Fruit fly (Drosophila melanogaster) whole organism, embryonic: ENCODE results near the gene CG13313.

Experiments
- Adf1 ChIP-seq: fragments of 200-800 bp; sonication (Bioruptor generic); IDR thresholded peaks from 2 replicates; pipeline ENCODE4 v1.3.6; 2022; ENCODE audit warnings: missing biosample characterization, missing genetic modification characterization
- Atf-2 ChIP-seq: fragments of 200-800 bp; sonication (Bioruptor generic); optimal IDR thresholded peaks from 2 replicates; lab custom pipeline; 2016; ENCODE audit warnings: missing biosample characterization, missing genetic modification characterization
- Awh ChIP-seq: fragments of 200-800 bp; sonication (Bioruptor generic); IDR thresholded peaks from 2 replicates; pipeline ENCODE4, ENCODE4 v1.3.6; 2022; ENCODE audit warnings: missing biosample characterization, missing genetic modification characterization
- CG10543 ChIP-seq: fragments of 200-800 bp; sonication (Bioruptor generic); optimal IDR thresholded peaks from 3 replicates; lab custom pipeline; 2017; ENCODE audit warnings: missing biosample characterization, mild to moderate bottlenecking, missing genetic modification characterization, moderate library complexity
- CG11456 ChIP-seq: fragments of 200-800 bp; sonication (Bioruptor generic); IDR thresholded peaks from 3 replicates; pipeline ENCODE4 v1.3.6; 2022; ENCODE audit warnings: missing biosample characterization, missing genetic modification characterization
- CG12769 ChIP-seq: fragments of 200-800 bp; sonication (Bioruptor generic); optimal IDR thresholded peaks from 2 replicates; lab custom pipeline; 2019; ENCODE audit warnings: missing biosample characterization, mild to moderate bottlenecking, missing genetic modification characterization, moderate library complexity
- CG14667 ChIP-seq: fragments of 200-800 bp; sonication (Bioruptor generic); IDR thresholded peaks from 2 replicates; pipeline ENCODE4 v1.3.6; 2022; ENCODE audit warnings: missing biosample characterization, missing genetic modification characterization
- CG16863 ChIP-seq: fragments of 200-800 bp; sonication (Bioruptor generic); optimal IDR thresholded peaks from 3 replicates; lab custom pipeline; 2016; ENCODE audit warnings: missing biosample characterization, missing genetic modification characterization
- CG17361 ChIP-seq: fragments of 200-800 bp; sonication (Bioruptor generic); IDR thresholded peaks from 3 replicates; pipeline ENCODE4 v1.3.6; 2022; ENCODE audit warnings: missing biosample characterization, missing genetic modification characterization
- CG2129 ChIP-seq: fragments of 200-800 bp; sonication (Bioruptor generic); IDR thresholded peaks from 2 replicates; pipeline ENCODE4 v1.3.6; 2022; ENCODE audit warnings: missing biosample characterization, missing genetic modification characterization; ENCODE audit not compliant: partially characterized antibody
- CG30431 ChIP-seq: fragments of 200-800 bp; sonication (Bioruptor generic); optimal IDR thresholded peaks from 2 replicates; lab custom pipeline; 2017; ENCODE audit warnings: missing biosample characterization, missing genetic modification characterization
- CG3163 ChIP-seq: fragments of 200-800 bp; sonication (Bioruptor generic); optimal IDR thresholded peaks from 3 replicates; lab custom pipeline; 2016; ENCODE audit warnings: missing biosample characterization, missing genetic modification characterization
- CG3281 ChIP-seq: fragments of 200-800 bp; sonication (Bioruptor generic); optimal IDR thresholded peaks from 3 replicates; lab custom pipeline; 2017; ENCODE audit warnings: missing biosample characterization, mild to moderate bottlenecking, missing genetic modification characterization
- CG5953 ChIP-seq: fragments of 200-800 bp; sonication (Bioruptor generic); IDR thresholded peaks from 2 replicates; pipeline ENCODE4 v1.3.6; 2022; ENCODE audit warnings: missing biosample characterization, missing genetic modification characterization
- CG6791 ChIP-seq: fragments of 200-800 bp; sonication (Bioruptor generic); IDR thresholded peaks from 3 replicates; pipeline ENCODE4 v1.3.6; 2022; ENCODE audit warnings: missing biosample characterization, missing genetic modification characterization; ENCODE audit not compliant: partially characterized antibody
- CG7928 ChIP-seq: fragments of 200-800 bp; sonication (Bioruptor generic); optimal IDR thresholded peaks from 2 replicates; lab custom pipeline; 2017; ENCODE audit warnings: missing biosample characterization, mild to moderate bottlenecking, missing genetic modification characterization
- Camta ChIP-seq: fragments of 200-800 bp; sonication (Bioruptor generic); optimal IDR thresholded peaks from 2 replicates; lab custom pipeline; 2016; ENCODE audit warnings: missing biosample characterization, missing genetic modification characterization
- CkIIα-i1 ChIP-seq: fragments of 200-800 bp; sonication (Bioruptor generic); IDR thresholded peaks from 2 replicates; pipeline ENCODE4 v1.3.6; 2022; ENCODE audit warnings: missing biosample characterization, missing genetic modification characterization
- Dip2 ChIP-seq: fragments of 200-800 bp; sonication (Bioruptor generic); IDR thresholded peaks from 2 replicates; pipeline ENCODE4 v1.3.6; 2022; ENCODE audit warnings: missing biosample characterization, missing genetic modification characterization
- Dref ChIP-seq: fragments of 200-800 bp; sonication (Bioruptor generic); IDR thresholded peaks from 2 replicates; pipeline ENCODE4 v1.3.6; 2022; ENCODE audit warnings: missing biosample characterization, missing genetic modification characterization
- Fer3 ChIP-seq: fragments of 200-800 bp; sonication (Bioruptor generic); optimal IDR thresholded peaks from 2 replicates; lab custom pipeline; 2018; ENCODE audit warnings: missing biosample characterization, mild to moderate bottlenecking, missing genetic modification characterization, moderate library complexity
- Hr51 ChIP-seq, 2 experiments: fragments of 200-800 bp; sonication (Bioruptor generic); optimal IDR thresholded peaks; 2 replicates in 1 of 2; 3 replicates in 1 of 2; lab custom pipeline; 2016 to 2018; ENCODE audit warnings: missing biosample characterization in 2 of 2, missing genetic modification characterization in 2 of 2, mild to moderate bottlenecking in 1 of 2, moderate library complexity in 1 of 2
- Jarid2 ChIP-seq: fragments of 200-800 bp; sonication (Bioruptor generic); optimal IDR thresholded peaks from 3 replicates; lab custom pipeline; 2017; ENCODE audit warnings: mild to moderate bottlenecking, missing biosample characterization, missing genetic modification reagents, missing genetic modification characterization
- MTF-1 ChIP-seq: fragments of 200-800 bp; sonication (Bioruptor generic); optimal IDR thresholded peaks from 2 replicates; lab custom pipeline; 2018; ENCODE audit warnings: missing biosample characterization, mild to moderate bottlenecking, missing genetic modification characterization, borderline replicate concordance
- Nf-YA ChIP-seq: fragments of 200-800 bp; sonication (Bioruptor generic); IDR thresholded peaks from 2 replicates; pipeline ENCODE4 v1.3.6; 2022; ENCODE audit warnings: missing biosample characterization, missing genetic modification characterization
- Oli ChIP-seq: fragments of 200-800 bp; sonication (Bioruptor generic); optimal IDR thresholded peaks from 2 replicates; lab custom pipeline; 2018; ENCODE audit warnings: missing biosample characterization, mild to moderate bottlenecking, missing genetic modification characterization, moderate library complexity
- Usf ChIP-seq: fragments of 200-800 bp; sonication (Bioruptor generic); optimal IDR thresholded peaks from 2 replicates; lab custom pipeline; 2017; ENCODE audit warnings: missing genotype, missing biosample characterization, missing genetic modification characterization
- Xbp1 ChIP-seq: fragments of 200-800 bp; sonication (Bioruptor generic); optimal IDR thresholded peaks from 3 replicates; lab custom pipeline; 2016; ENCODE audit warnings: missing biosample characterization, mild to moderate bottlenecking, missing genetic modification characterization
- YL-1 ChIP-seq: fragments of 200-800 bp; sonication (Bioruptor generic); optimal IDR thresholded peaks from 3 replicates; lab custom pipeline; 2017; ENCODE audit warnings: missing biosample characterization, mild to moderate bottlenecking, missing genetic modification characterization
- ab ChIP-seq: fragments of 200-800 bp; sonication (Bioruptor generic); optimal IDR thresholded peaks from 2 replicates; lab custom pipeline; 2016; ENCODE audit warnings: missing biosample characterization, missing genetic modification characterization
- abd-A ChIP-seq: fragments of 200-800 bp; sonication (Bioruptor generic); optimal IDR thresholded peaks from 3 replicates; lab custom pipeline; 2019; ENCODE audit warnings: missing biosample characterization, mild to moderate bottlenecking, missing genetic modification characterization, moderate library complexity
- al ChIP-seq: fragments of 200-800 bp; sonication (Bioruptor generic); IDR thresholded peaks from 2 replicates; pipeline ENCODE4 v1.3.6; 2022; ENCODE audit warnings: missing biosample characterization, missing genetic modification characterization
- ara ChIP-seq: fragments of 200-800 bp; sonication (Bioruptor generic); IDR thresholded peaks from 2 replicates; pipeline ENCODE4 v1.3.6; 2022; ENCODE audit warnings: missing biosample characterization, missing genetic modification characterization
- cato ChIP-seq: fragments of 200-800 bp; sonication (Bioruptor generic); optimal IDR thresholded peaks from 2 replicates; lab custom pipeline; 2016; ENCODE audit warnings: missing biosample characterization, missing genetic modification characterization, borderline replicate concordance
- ci ChIP-seq: fragments of 200-800 bp; sonication (Bioruptor generic); IDR thresholded peaks from 3 replicates; pipeline ENCODE4 v1.3.6; 2022; ENCODE audit warnings: missing biosample characterization, missing genetic modification characterization
- cwo ChIP-seq: fragments of 200-800 bp; sonication (Bioruptor generic); optimal IDR thresholded peaks from 3 replicates; lab custom pipeline; 2017; ENCODE audit warnings: missing biosample characterization, missing genetic modification characterization, mild to moderate bottlenecking, moderate library complexity, missing genetic modification reagents
- en ChIP-seq: fragments of 200-800 bp; sonication (Bioruptor generic); optimal IDR thresholded peaks from 2 replicates; lab custom pipeline; 2016; ENCODE audit warnings: missing biosample characterization, missing genetic modification characterization
- fru ChIP-seq: fragments of >200 bp; optimal IDR thresholded peaks from 2 replicates; lab custom pipeline; 2017
- grau ChIP-seq: fragments of 200-800 bp; optimal IDR thresholded peaks from 3 replicates; lab custom pipeline; 2019; ENCODE audit warnings: missing biosample characterization, mild to moderate bottlenecking, missing genetic modification characterization, moderate library complexity
- hb ChIP-seq: fragments of 200-800 bp; sonication (Bioruptor generic); IDR thresholded peaks from 3 replicates; pipeline ENCODE4 v1.3.6; 2022; ENCODE audit warnings: missing biosample characterization, missing genetic modification characterization; ENCODE audit not compliant: partially characterized antibody
- hbn ChIP-seq: fragments of 200-800 bp; sonication (Bioruptor generic); IDR thresholded peaks from 2 replicates; pipeline ENCODE4 v1.3.6; 2022; ENCODE audit warnings: missing biosample characterization, missing genetic modification characterization; ENCODE audit not compliant: partially characterized antibody
- klu ChIP-seq: fragments of 200-800 bp; sonication (Bioruptor generic); IDR thresholded peaks from 2 replicates; pipeline ENCODE4 v1.3.6; 2022; ENCODE audit warnings: missing biosample characterization, missing genetic modification characterization
- knrl ChIP-seq: fragments of 200-800 bp; sonication (Bioruptor generic); IDR thresholded peaks from 3 replicates; pipeline ENCODE4 v1.3.6; 2022; ENCODE audit warnings: missing biosample characterization, missing genetic modification characterization; ENCODE audit not compliant: partially characterized antibody
- maf-S ChIP-seq: fragments of 200-800 bp; sonication (Bioruptor generic); optimal IDR thresholded peaks from 2 replicates; lab custom pipeline; 2016; ENCODE audit warnings: missing biosample characterization, missing genetic modification characterization
- nerfin-2 ChIP-seq: fragments of 200-800 bp; sonication (Bioruptor generic); IDR thresholded peaks from 2 replicates; pipeline ENCODE4 v1.3.6; 2022; ENCODE audit warnings: missing biosample characterization, missing genetic modification characterization; ENCODE audit not compliant: partially characterized antibody
- org-1 ChIP-seq: fragments of 200-800 bp; sonication (Bioruptor generic); optimal IDR thresholded peaks from 2 replicates; lab custom pipeline; 2017; ENCODE audit warnings: missing biosample characterization, missing genetic modification characterization
- phol ChIP-seq: fragments of 200-800 bp; sonication (Bioruptor generic); optimal IDR thresholded peaks from 3 replicates; lab custom pipeline; 2018; ENCODE audit warnings: missing biosample characterization, mild to moderate bottlenecking, missing genetic modification characterization, moderate library complexity
- slp2 ChIP-seq: fragments of 200-800 bp; sonication (Bioruptor generic); optimal IDR thresholded peaks from 2 replicates; lab custom pipeline; 2016; ENCODE audit warnings: missing biosample characterization, missing genetic modification characterization
- tna ChIP-seq: fragments of 200-800 bp; sonication (Bioruptor generic); IDR thresholded peaks from 2 replicates; pipeline ENCODE4 v1.3.6; 2022; ENCODE audit warnings: missing biosample characterization, missing genetic modification characterization; ENCODE audit not compliant: partially characterized antibody
- yki ChIP-seq: fragments of >200 bp; optimal IDR thresholded peaks from 3 replicates; lab custom pipeline; 2018
- zfh2 ChIP-seq: fragments of 200-800 bp; sonication (Bioruptor generic); optimal IDR thresholded peaks from 2 replicates; lab custom pipeline; 2016; ENCODE audit warnings: missing biosample characterization, missing genetic modification characterization

Gene CG13313

dm6 chr3L:8920710-8921109 lies 37.9 kb upstream of the CG13313 start (continued):
- peak; percentile 54; the same call in 1 of the 2 replicates for TF ChIP-seq klu
- no peak for TF ChIP-seq Nf-YA (GFP tag; lab: Robert Waterston, UW)
- no peak for TF ChIP-seq knrl (GFP tag; lab: Robert Waterston, UW)
- TF ChIP-seq CG7928 (GFP tag; lab: Kevin White, UChicago): peak; percentile 41
- peak; percentile 38 for TF ChIP-seq zfh2 (GFP tag; lab: Kevin White, UChicago)
- TF ChIP-seq Atf-2 (GFP tag; lab: Kevin White, UChicago): no peak
- TF ChIP-seq nerfin-2: no peak
- TF ChIP-seq Awh (GFP tag; lab: Robert Waterston, UW): peak; percentile 78
- no peak for TF ChIP-seq fru
- TF ChIP-seq Dref (GFP tag; lab: Robert Waterston, UW): no peak
- TF ChIP-seq abd-A: no peak
- no peak for TF ChIP-seq CG10543
- no peak for TF ChIP-seq Dip2 (GFP tag; lab: Robert Waterston, UW)
- TF ChIP-seq ci: peak; percentile 86
- no peak for TF ChIP-seq CG3163
- no peak for TF ChIP-seq en
- TF ChIP-seq CG30431 (GFP tag; lab: Kevin White, UChicago): no peak
- TF ChIP-seq Fer3 (tag; lab: Kevin White, UChicago): peak; percentile 64
- peak; percentile 67 for TF ChIP-seq grau (tag; lab: Kevin White, UChicago)
- no peak for TF ChIP-seq tna (GFP tag; lab: Robert Waterston, UW)
- peak; percentile 2 to 87 for TF ChIP-seq Hr51 (GFP tag; optimal IDR thresholded peaks at IDR 0.05; lab: Kevin White, UChicago)
- no peak for TF ChIP-seq CG2129 (GFP tag; lab: Robert Waterston, UW)
- TF ChIP-seq Usf (GFP tag; lab: Kevin White, UChicago): no peak
- no peak for TF ChIP-seq YL-1 (GFP tag; lab: Kevin White, UChicago)
- TF ChIP-seq cato (GFP tag; lab: Kevin White, UChicago): peak; percentile 32
- peak; percentile 54; the same call in 1 of the 2 replicates for TF ChIP-seq ara (GFP tag; lab: Robert Waterston, UW)
- TF ChIP-seq CG17361: peak; percentile 57; the same call in 2 of the 3 replicates
- no peak for TF ChIP-seq Adf1 (GFP tag; lab: Robert Waterston, UW)
- peak; percentile 63 for TF ChIP-seq cwo (GFP tag; lab: Kevin White, UChicago)
- TF ChIP-seq Camta (GFP tag; lab: Kevin White, UChicago): peak; percentile 66
- peak; percentile 68; the same call in 1 of the 3 replicates for TF ChIP-seq CG11456 (GFP tag; lab: Robert Waterston, UW)
- TF ChIP-seq MTF-1 (GFP tag; lab: Kevin White, UChicago): peak; percentile 4
- TF ChIP-seq CG14667 (GFP tag; lab: Robert Waterston, UW): peak; percentile 54
- no peak for TF ChIP-seq CkIIα-i1 (GFP tag; lab: Robert Waterston, UW)
- peak; percentile 0 for TF ChIP-seq maf-S
- peak; percentile 84 for TF ChIP-seq CG12769 (tag; lab: Kevin White, UChicago)
- TF ChIP-seq Jarid2 (GFP tag; lab: Kevin White, UChicago): no peak
- peak; percentile 64 for TF ChIP-seq al (GFP tag; lab: Robert Waterston, UW)
- 0 out of 2 replicates have a peak, but pooled peaks have one; percentile 26 for TF ChIP-seq CG5953
- no peak for TF ChIP-seq hbn
- TF ChIP-seq yki (lab: Kevin White, UChicago): no peak
- no peak for TF ChIP-seq ab (GFP tag; lab: Kevin White, UChicago)
- TF ChIP-seq phol (tag; lab: Kevin White, UChicago): peak; percentile 68
- TF ChIP-seq CG3281: peak; percentile 66
- TF ChIP-seq CG6791 (GFP tag; lab: Robert Waterston, UW): no peak
- no peak for TF ChIP-seq hb (GFP tag; lab: Robert Waterston, UW)
- TF ChIP-seq CG16863 (GFP tag; lab: Kevin White, UChicago): peak; percentile 64
- peak; percentile 73 for TF ChIP-seq Xbp1 (GFP tag; lab: Kevin White, UChicago)
- peak; percentile 80 for TF ChIP-seq Oli
- TF ChIP-seq slp2: no peak
- peak; percentile 54 for TF ChIP-seq org-1 (GFP tag; lab: Kevin White, UChicago)
